Worm (Caenorhabditis elegans): Measurements from ENCODE around the gene F58H1.5.

Gene F58H1.5

DNA sequence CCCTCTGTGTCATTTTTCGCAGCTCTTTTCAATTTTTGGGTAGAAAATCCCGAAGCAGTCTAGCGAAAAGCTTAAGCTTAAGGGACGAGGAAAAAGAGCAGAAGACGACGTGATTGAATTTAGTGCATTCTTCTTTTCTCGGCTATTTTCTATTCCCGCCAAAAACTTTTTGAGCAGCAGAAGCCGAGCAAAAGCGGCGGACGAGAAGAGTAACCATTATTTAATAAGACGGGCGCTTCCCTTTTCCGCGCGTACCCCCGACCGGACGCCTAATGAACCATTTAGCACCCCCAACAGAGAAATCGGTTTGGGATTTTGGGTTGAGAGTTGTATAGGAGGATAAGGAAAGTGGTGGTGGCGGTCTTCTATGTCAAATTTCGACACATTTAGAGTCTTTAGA is 4.6 kb upstream of the F58H1.5 start:
- TF ChIP-seq ces-1 (GFP tag; optimal IDR thresholded peaks at IDR 0.05) = peak; percentile 98
- no peak for TF ChIP-seq unc-120 (tag; optimal IDR thresholded peaks at IDR 0.05; ENCODE audit: poor library complexity, severe bottlenecking)
- TF ChIP-seq mls-2 (tag; optimal IDR thresholded peaks at IDR 0.05) = no peak

DNA sequence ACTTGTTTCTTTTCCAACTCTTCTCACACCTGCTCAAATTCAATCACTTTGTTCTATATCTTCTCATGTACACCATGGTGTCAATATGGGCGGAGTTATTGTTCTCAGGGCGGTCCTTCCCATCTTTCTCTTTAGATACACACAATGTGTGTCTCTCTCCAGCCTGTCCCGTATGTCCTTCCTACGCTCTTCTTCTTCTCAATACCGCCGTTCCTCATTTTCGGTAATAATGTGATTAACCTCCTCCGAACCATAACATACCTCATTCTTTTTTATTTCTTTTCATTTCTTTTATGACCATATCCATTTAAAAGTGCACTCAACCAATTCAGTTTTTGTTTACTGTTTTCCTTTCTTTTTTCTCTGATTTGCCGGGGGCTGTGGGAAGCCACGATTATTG is 2.6 kb upstream of the F58H1.5 start:
- TF ChIP-seq nhr-12 (tag; optimal IDR thresholded peaks at IDR 0.05) (no peak), ces-1 (GFP tag; optimal IDR thresholded peaks at IDR 0.05) (peak; percentile 78), ham-2 (GFP tag; optimal IDR thresholded peaks at IDR 0.05) (peak; percentile 6), tbx-8 (GFP tag; optimal IDR thresholded peaks at IDR 0.05) (no peak), mep-1 (tag; optimal IDR thresholded peaks at IDR 0.05) (no peak), mls-2 (tag; optimal IDR thresholded peaks at IDR 0.05) (no peak)

DNA sequence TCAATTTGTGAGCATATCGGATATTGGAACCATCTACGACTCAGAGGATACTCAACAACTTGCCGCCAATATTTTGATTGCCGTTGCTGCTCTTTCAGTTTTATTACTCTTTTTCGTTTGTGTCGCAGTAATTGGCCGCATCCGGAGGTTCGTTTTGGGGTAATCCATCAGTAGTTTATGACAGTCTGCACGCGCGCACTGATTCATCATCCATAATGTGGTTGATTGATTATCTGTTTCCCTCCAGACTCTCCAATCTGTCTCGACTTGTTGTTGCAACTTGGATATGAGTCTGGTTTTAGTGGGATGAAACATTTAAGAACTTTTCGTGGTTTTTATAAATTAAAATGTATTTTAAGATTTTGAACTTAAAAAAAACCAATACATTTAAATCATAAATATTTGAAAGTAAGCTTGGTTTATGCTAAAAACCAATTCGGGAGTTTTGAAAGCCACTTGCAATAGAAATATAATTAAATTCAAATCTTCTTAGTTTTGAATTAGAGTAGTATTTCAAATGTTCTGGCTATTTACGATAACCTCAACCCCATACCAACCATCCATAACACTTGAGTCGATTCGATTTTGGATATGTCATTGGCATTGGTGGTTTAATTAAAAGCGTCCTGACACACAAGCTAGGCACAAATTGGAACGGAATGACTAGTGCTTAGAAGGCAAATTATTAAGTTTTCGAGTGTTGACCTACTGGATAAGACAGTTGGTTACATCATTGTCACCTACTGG is 2.1 kb downstream of the F58H1.5 start:
- TF ChIP-seq ces-1 (GFP tag; optimal IDR thresholded peaks at IDR 0.05) (peak; percentile 63), unc-62 (GFP tag; optimal IDR thresholded peaks at IDR 0.05) (peak; percentile 62), elt-3 (tag; optimal IDR thresholded peaks at IDR 0.05) (no peak)

DNA sequence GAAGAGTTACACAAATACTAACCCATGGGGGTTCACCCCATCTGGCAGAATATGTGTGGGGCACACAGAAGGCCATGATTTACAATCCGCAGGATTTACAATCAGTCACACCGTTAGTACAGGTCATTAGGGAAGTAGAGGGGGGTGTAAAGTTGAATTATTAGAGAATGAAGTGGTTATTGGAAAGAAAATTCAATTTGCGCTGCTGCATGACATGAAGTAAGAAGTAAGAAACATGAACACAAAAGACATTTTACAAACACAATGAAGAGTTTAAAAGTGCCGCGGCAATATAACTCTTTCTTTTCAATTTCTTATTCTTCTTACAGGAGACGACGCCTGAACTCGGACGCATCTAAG is 2.6 kb downstream of the F58H1.5 start:
- TF ChIP-seq blmp-1 (tag; optimal IDR thresholded peaks at IDR 0.05) (no peak), nhr-2 (tag; optimal IDR thresholded peaks at IDR 0.05) (peak; percentile 84), cnd-1 (tag; optimal IDR thresholded peaks at IDR 0.05) (peak; percentile 48), ces-1 (GFP tag; optimal IDR thresholded peaks at IDR 0.05) (peak; percentile 59), unc-62 (GFP tag; optimal IDR thresholded peaks at IDR 0.05) (peak; percentile 36), sptf-1 (tag; optimal IDR thresholded peaks at IDR 0.05) (peak; percentile 19)

DNA sequence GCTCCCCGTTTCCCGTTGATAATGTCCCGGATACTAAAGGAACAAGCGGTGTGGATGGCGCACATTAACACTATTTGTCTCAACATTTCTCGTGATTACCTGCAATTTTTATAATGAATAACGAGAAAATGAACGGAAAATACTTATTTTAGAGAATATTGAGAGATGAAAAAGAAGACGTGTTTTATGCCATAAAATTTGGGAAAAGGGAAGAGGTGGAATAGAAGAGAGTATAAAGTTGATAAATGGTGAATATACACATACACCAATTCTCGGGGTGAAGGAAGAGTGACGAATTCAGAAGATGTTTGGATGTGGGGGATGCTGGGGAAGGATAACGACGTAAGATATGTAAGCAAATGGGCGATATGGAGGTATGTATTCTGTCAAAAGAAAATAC is 6.5 kb downstream of the F58H1.5 start, which contains the start of gene F58H1.7:
Gene F58H1.7, minus strand, starts transcription at position 101 of the 400 bp plus-strand sequence.
- no peak for TF ChIP-seq lin-32 (GFP tag; optimal IDR thresholded peaks at IDR 0.05)
- no peak for TF ChIP-seq elt-3 (tag; optimal IDR thresholded peaks at IDR 0.05)
- TF ChIP-seq lin-13 (tag; optimal IDR thresholded peaks at IDR 0.05) = no peak
- TF ChIP-seq lsy-2 (tag; optimal IDR thresholded peaks at IDR 0.05) = no peak
- TF ChIP-seq drap-1 (GFP tag; optimal IDR thresholded peaks at IDR 0.05) = no peak
- TF ChIP-seq M03D4.4 (tag; optimal IDR thresholded peaks at IDR 0.05) = no peak
- TF ChIP-seq hlh-1 (tag; optimal IDR thresholded peaks at IDR 0.05) = no peak
- TF ChIP-seq tbx-8 (GFP tag; optimal IDR thresholded peaks at IDR 0.05) = no peak
- no peak for TF ChIP-seq ceh-39 (tag; optimal IDR thresholded peaks at IDR 0.05)
- TF ChIP-seq pha-4 (tag; optimal IDR thresholded peaks at IDR 0.05) = no peak
- TF ChIP-seq unc-62 (GFP tag; optimal IDR thresholded peaks at IDR 0.05) = no peak
- TF ChIP-seq ceh-43 (GFP tag; optimal IDR thresholded peaks at IDR 0.05) = no peak
- no peak for TF ChIP-seq ztf-11 (tag; optimal IDR thresholded peaks at IDR 0.05)
- TF ChIP-seq mab-5 (tag; optimal IDR thresholded peaks at IDR 0.05) = no peak
- no peak for TF ChIP-seq nhr-2 (tag; optimal IDR thresholded peaks at IDR 0.05)
- TF ChIP-seq nhr-237 (tag; optimal IDR thresholded peaks at IDR 0.05) = no peak

ce11 chrV:11975233-11975632 is 17.0 kb downstream of the F58H1.5 start, which contains the start of gene cpr-1:
Gene cpr-1 (plus strand): TSS chrV:11975551.
- TF ChIP-seq snpc-4 (tag; optimal IDR thresholded peaks at IDR 0.05) (no peak), tbx-8 (GFP tag; optimal IDR thresholded peaks at IDR 0.05) (no peak), cnd-1 (tag; optimal IDR thresholded peaks at IDR 0.05) (no peak), unc-39 (tag; optimal IDR thresholded peaks at IDR 0.05) (no peak), M03D4.4 (tag; optimal IDR thresholded peaks at IDR 0.05) (no peak), mab-5 (tag; optimal IDR thresholded peaks at IDR 0.05) (no peak), elt-3 (tag; optimal IDR thresholded peaks at IDR 0.05) (no peak), ceh-83 (GFP tag; optimal IDR thresholded peaks at IDR 0.05) (no peak), unc-62 (GFP tag; optimal IDR thresholded peaks at IDR 0.05) (no peak), nhr-28 (tag; optimal IDR thresholded peaks at IDR 0.05) (no peak), pha-4 (tag; optimal IDR thresholded peaks at IDR 0.05) (no peak), nhr-12 (tag; optimal IDR thresholded peaks at IDR 0.05) (no peak), mls-2 (tag; optimal IDR thresholded peaks at IDR 0.05) (no peak), ces-1 (GFP tag; optimal IDR thresholded peaks at IDR 0.05) (no peak), lin-13 (tag; optimal IDR thresholded peaks at IDR 0.05) (no peak)

All from whole organism, mixed stage, embryonic.